Worm (Caenorhabditis elegans): ENCODE measurements around the gene F52E4.5.

Gene F52E4.5

DNA sequence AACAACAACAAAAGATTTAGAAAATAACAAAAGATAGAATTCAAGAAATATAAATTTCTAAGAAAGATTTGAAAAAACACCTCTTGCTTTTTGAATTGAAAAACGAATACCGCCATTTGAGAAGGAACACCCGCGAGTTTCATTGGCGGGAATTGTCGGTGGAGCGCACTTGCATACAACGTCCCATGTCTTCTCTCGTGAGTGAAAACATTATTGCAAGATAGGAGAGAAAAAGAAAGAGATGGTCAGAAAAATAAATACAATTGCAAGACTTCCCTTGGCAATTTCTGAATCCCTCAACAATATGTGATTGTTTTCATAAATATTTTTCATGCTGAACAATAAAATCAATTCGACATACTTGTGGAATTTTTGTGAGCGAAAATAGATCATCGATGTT, 19.0 kb upstream of the F52E4.5 start, which contains the start of gene K10B3.5:
Gene K10B3.5 (minus strand): TSS at position 343 of the 400 bp plus-strand sequence.
- TF ChIP-seq efl-3 (GFP tag; optimal IDR thresholded peaks at IDR 0.05) (no peak), xbp-1 (tag; optimal IDR thresholded peaks at IDR 0.05) (peak; percentile 56), Y116A8C.19 (tag; optimal IDR thresholded peaks at IDR 0.05; ENCODE audit: borderline replicate concordance) (no peak), unc-62 (GFP tag; optimal IDR thresholded peaks at IDR 0.05) (no peak), ztf-11 (tag; optimal IDR thresholded peaks at IDR 0.05) (peak in 1 of 2 experiments; percentile 11), lin-15B (tag; optimal IDR thresholded peaks at IDR 0.05) (peak; percentile 51), nhr-90 (tag; optimal IDR thresholded peaks at IDR 0.05; ENCODE audit: poor library complexity) (peak; percentile 69), hlh-17 (GFP tag; optimal IDR thresholded peaks at IDR 0.05; ENCODE audit: borderline replicate concordance) (no peak), tlp-1 (tag; optimal IDR thresholded peaks at IDR 0.05) (no peak), unc-30 (tag; optimal IDR thresholded peaks at IDR 0.05) (no peak), ceh-90 (tag; optimal IDR thresholded peaks at IDR 0.05) (no peak), ceh-63 (GFP tag; optimal IDR thresholded peaks at IDR 0.05) (no peak), snpc-4 (tag; optimal IDR thresholded peaks at IDR 0.05) (peak; percentile 43), blmp-1 (tag; optimal IDR thresholded peaks at IDR 0.05) (peak; percentile 82), egl-13 (tag; optimal IDR thresholded peaks at IDR 0.05) (peak; percentile 5), nhr-12 (tag; optimal IDR thresholded peaks at IDR 0.05) (no peak), nhr-47 (tag; optimal IDR thresholded peaks at IDR 0.05) (peak; percentile 67), pax-3 (tag; optimal IDR thresholded peaks at IDR 0.05) (no peak), nhr-19 (GFP tag; conservative IDR thresholded peaks at IDR 0.05) (peak; percentile 50), nhr-237 (tag; optimal IDR thresholded peaks at IDR 0.05) (no peak), sup-37 (GFP tag; optimal IDR thresholded peaks at IDR 0.05) (no peak), ama-1 (optimal IDR thresholded peaks at IDR 0.05) (peak; percentile 29), nhr-85 (tag) (peak; percentile 85), dpl-1 (GFP tag; optimal IDR thresholded peaks at IDR 0.05) (peak; percentile 78 to 88 (median 82)), ceh-82 (tag; optimal IDR thresholded peaks at IDR 0.05) (peak in 2 of 3 experiments; percentile 25 to 52), isw-1 (GFP tag; IDR thresholded peaks at IDR 0.05) (no peak; the same call in 1 of the 2 replicates), sptf-1 (tag; optimal IDR thresholded peaks at IDR 0.05) (no peak), zip-4 (GFP tag; optimal IDR thresholded peaks at IDR 0.05) (no peak), unc-98 (GFP tag; IDR thresholded peaks at IDR 0.05) (no peak), aha-1 (tag; optimal IDR thresholded peaks at IDR 0.05) (no peak), sox-4 (tag; optimal IDR thresholded peaks at IDR 0.05) (no peak), nhr-84 (tag; optimal IDR thresholded peaks at IDR 0.05) (no peak), C34B4.2 (tag; optimal IDR thresholded peaks at IDR 0.05) (no peak), alr-1 (tag; optimal IDR thresholded peaks at IDR 0.05; ENCODE audit: borderline replicate concordance) (no peak), mep-1 (tag; optimal IDR thresholded peaks at IDR 0.05) (peak; percentile 82), nhr-20 (tag; optimal IDR thresholded peaks at IDR 0.05) (peak; percentile 71), nhr-71 (tag; optimal IDR thresholded peaks at IDR 0.05) (peak; percentile 81), ceh-8 (GFP tag; optimal IDR thresholded peaks at IDR 0.05) (no peak), jun-1 (tag; optimal IDR thresholded peaks at IDR 0.05) (peak; percentile 25), lin-39 (tag; optimal IDR thresholded peaks at IDR 0.05) (peak; percentile 24), fkh-10 (GFP tag; optimal IDR thresholded peaks at IDR 0.05) (no peak), zag-1 (tag; optimal IDR thresholded peaks at IDR 0.05) (no peak), dsc-1 (tag; optimal IDR thresholded peaks at IDR 0.05) (peak; percentile 55), irx-1 (tag; optimal IDR thresholded peaks at IDR 0.05) (no peak), elt-3 (tag; optimal IDR thresholded peaks at IDR 0.05) (peak in 1 of 6 experiments; percentile 28), elt-2 (tag; optimal IDR thresholded peaks at IDR 0.05) (peak; percentile 40), ceh-88 (GFP tag; IDR thresholded peaks at IDR 0.05) (no peak), lir-3 (tag; optimal IDR thresholded peaks at IDR 0.05; ENCODE audit: poor library complexity) (peak; percentile 36), hlh-4 (tag; optimal IDR thresholded peaks at IDR 0.05) (no peak), fos-1 (tag; optimal IDR thresholded peaks at IDR 0.05) (peak; percentile 41), ets-5 (GFP tag; IDR thresholded peaks at IDR 0.05) (no peak), mdl-1 (tag; optimal IDR thresholded peaks at IDR 0.05) (peak in 1 of 2 experiments; percentile 58)

Measured in whole organism, L1 larva.